Worm (Caenorhabditis elegans) whole organism, young adult: ENCODE measurements around the gene Y49F6B.13.

Experiments
- B0019.2 ChIP-seq: fragments of 200-800 bp; sonication (Bioruptor generic); conservative IDR thresholded peaks from 2 replicates; pipeline ENCODE4 v1.3.6; 2022; ENCODE audit warnings: missing genetic modification reagents, missing genetic modification characterization, missing compliant biosample characterization
- B0336.3 ChIP-seq: fragments of 200-800 bp; sonication (Bioruptor generic); IDR thresholded peaks from 2 replicates; pipeline ENCODE4 v1.3.6; 2022; ENCODE audit warnings: missing genetic modification characterization, missing compliant biosample characterization
- C17E4.6 ChIP-seq: fragments of 200-800 bp; sonication (Bioruptor generic); IDR thresholded peaks from 2 replicates; pipeline ENCODE4 v1.3.6; 2022; ENCODE audit warnings: missing genetic modification reagents, missing genetic modification characterization, missing compliant biosample characterization
- D2030.7 ChIP-seq: fragments of 200-800 bp; sonication (Bioruptor generic); IDR thresholded peaks from 2 replicates; pipeline ENCODE4 v1.3.6; 2022; ENCODE audit warnings: missing genetic modification reagents, missing genetic modification characterization, missing compliant biosample characterization
- F39B2.1 ChIP-seq: fragments of 200-800 bp; sonication (Bioruptor generic); IDR thresholded peaks from 2 replicates; pipeline ENCODE4 v1.3.6; 2022; ENCODE audit warnings: missing genetic modification reagents, missing genetic modification characterization, missing compliant biosample characterization
- K12H6.12 ChIP-seq: fragments of 200-800 bp; sonication (Bioruptor generic); optimal IDR thresholded peaks from 2 replicates; lab custom pipeline; 2018; ENCODE audit warnings: mild to moderate bottlenecking, missing genetic modification characterization, missing compliant biosample characterization
- Y53F4B.3 ChIP-seq: fragments of 200-800 bp; sonication (Bioruptor generic); IDR thresholded peaks from 2 replicates; pipeline ENCODE4 v1.3.6; 2022; ENCODE audit warnings: missing genetic modification reagents, missing genetic modification characterization, missing compliant biosample characterization
- Y53G8AR.9 ChIP-seq: fragments of 200-800 bp; sonication (Bioruptor generic); conservative IDR thresholded peaks from 2 replicates; pipeline ENCODE4 v1.3.6; 2022; ENCODE audit warnings: missing genetic modification reagents, missing genetic modification characterization, missing compliant biosample characterization
- Y67H2A.10 ChIP-seq: fragments of 200-800 bp; sonication (Bioruptor generic); conservative IDR thresholded peaks from 2 replicates; pipeline ENCODE4 v1.3.6; 2022; ENCODE audit warnings: missing genetic modification reagents, missing genetic modification characterization, missing compliant biosample characterization
- Y79H2A.3 ChIP-seq: fragments of 200-800 bp; sonication (Bioruptor generic); conservative IDR thresholded peaks from 2 replicates; pipeline ENCODE4 v1.3.6; 2022; ENCODE audit warnings: missing genetic modification reagents, missing genetic modification characterization, missing compliant biosample characterization
- akir-1 ChIP-seq: fragments of 200-800 bp; sonication (Bioruptor generic); optimal IDR thresholded peaks from 2 replicates; lab custom pipeline; 2018; ENCODE audit warnings: mild to moderate bottlenecking, missing genetic modification characterization, moderate library complexity, missing compliant biosample characterization
- aptf-2 ChIP-seq: fragments of 200-800 bp; sonication (Bioruptor generic); conservative IDR thresholded peaks from 2 replicates; pipeline ENCODE4 v1.3.6; 2022; ENCODE audit warnings: missing genetic modification reagents, missing genetic modification characterization, missing compliant biosample characterization
- aptf-3 ChIP-seq: fragments of 200-800 bp; sonication (Bioruptor generic); IDR thresholded peaks from 2 replicates; pipeline ENCODE4 v1.3.6; 2022; ENCODE audit warnings: missing genetic modification characterization, missing compliant biosample characterization
- attf-6 ChIP-seq: fragments of 200-800 bp; sonication (Bioruptor generic); IDR thresholded peaks from 2 replicates; pipeline ENCODE4 v1.3.6; 2022; ENCODE audit warnings: missing genetic modification reagents, missing genetic modification characterization, missing compliant biosample characterization
- bed-2 ChIP-seq: fragments of 200-800 bp; sonication (Bioruptor generic); IDR thresholded peaks from 2 replicates; pipeline ENCODE4 v1.3.6; 2022; ENCODE audit warnings: missing genetic modification reagents, missing genetic modification characterization, missing compliant biosample characterization
- cebp-1 ChIP-seq, 2 experiments: fragments of 200-800 bp in 1 of 2; sonication (Bioruptor generic) in 1 of 2; sonication (generic microtip) in 1 of 2; IDR thresholded peaks in 1 of 2; optimal IDR thresholded peaks in 1 of 2; 2 replicates each; pipeline versions ENCODE4 v1.3.6 to Lab custom; 2017 to 2022; ENCODE audit warnings: missing compliant biosample characterization in 2 of 2, missing genetic modification characterization in 2 of 2, mild to moderate bottlenecking in 1 of 2, missing genetic modification reagents in 1 of 2, moderate library complexity in 1 of 2
- chd-7 ChIP-seq: sonication (generic microtip); optimal IDR thresholded peaks from 2 replicates; lab custom pipeline; 2016; ENCODE audit warnings: mild to moderate bottlenecking, missing genetic modification characterization, moderate library complexity, missing compliant biosample characterization
- dpff-1 ChIP-seq: sonication (generic microtip); optimal IDR thresholded peaks from 2 replicates; lab custom pipeline; 2017; ENCODE audit warnings: mild to moderate bottlenecking, missing genetic modification characterization, missing compliant biosample characterization
- efl-1 ChIP-seq: fragments of 150-350 bp; optimal IDR thresholded peaks from 2 replicates; lab custom pipeline; 2014; ENCODE audit warnings: missing biosample characterization, missing genetic modification reagents, missing genetic modification characterization
- egl-18 ChIP-seq: fragments of 200-800 bp; sonication (Bioruptor generic); IDR thresholded peaks from 2 replicates; pipeline ENCODE4 v1.3.6; 2022; ENCODE audit warnings: missing genetic modification reagents, missing genetic modification characterization, missing compliant biosample characterization
- gei-17 ChIP-seq: fragments of 200-800 bp; sonication (Bioruptor generic); optimal IDR thresholded peaks from 2 replicates; lab custom pipeline; 2018; ENCODE audit warnings: mild to moderate bottlenecking, missing genetic modification characterization, missing compliant biosample characterization
- hlh-12 ChIP-seq: sonication (generic microtip); optimal IDR thresholded peaks from 2 replicates; lab custom pipeline; 2016; ENCODE audit warnings: missing genetic modification characterization, missing compliant biosample characterization
- hmg-1.2 ChIP-seq: fragments of 200-800 bp; sonication (Bioruptor generic); IDR thresholded peaks from 2 replicates; pipeline ENCODE4 v1.3.6; 2022; ENCODE audit warnings: missing genetic modification reagents, missing genetic modification characterization, missing compliant biosample characterization
- lag-1 ChIP-seq: fragments of 200-800 bp; sonication (Bioruptor generic); IDR thresholded peaks from 2 replicates; pipeline ENCODE4 v1.3.6; 2022; ENCODE audit warnings: missing genetic modification reagents, missing genetic modification characterization, missing compliant biosample characterization
- let-526 ChIP-seq: fragments of 200-800 bp; sonication (Bioruptor generic); IDR thresholded peaks from 2 replicates; pipeline ENCODE4 v1.3.6; 2022; ENCODE audit warnings: missing genetic modification reagents, missing genetic modification characterization, missing compliant biosample characterization
- let-607 ChIP-seq, 2 experiments: fragments of 200-800 bp in 1 of 2; sonication (Bioruptor generic) in 1 of 2; sonication (generic microtip) in 1 of 2; optimal IDR thresholded peaks; 2 replicates each; lab custom pipeline; 2016 to 2018; ENCODE audit warnings: mild to moderate bottlenecking in 2 of 2, missing compliant biosample characterization in 2 of 2, missing genetic modification characterization in 2 of 2, moderate library complexity in 2 of 2, missing genotype in 1 of 2
- lin-35 ChIP-seq, 3 experiments: fragments of 150-350 bp in 2 of 3; sonication (generic microtip) in 1 of 3; optimal IDR thresholded peaks; 2 replicates each; lab custom pipeline; 2014 to 2018; ENCODE audit warnings: missing biosample characterization in 3 of 3, missing genetic modification characterization in 3 of 3, missing genetic modification reagents in 3 of 3
- lir-1 ChIP-seq: fragments of 200-800 bp; sonication (Bioruptor generic); conservative IDR thresholded peaks from 2 replicates; pipeline ENCODE4 v1.3.6; 2022; ENCODE audit warnings: missing genetic modification reagents, missing genetic modification characterization, missing compliant biosample characterization
- lsl-1 ChIP-seq: fragments of 200-800 bp; sonication (Bioruptor generic); optimal IDR thresholded peaks from 2 replicates; lab custom pipeline; 2018; ENCODE audit warnings: mild to moderate bottlenecking, missing genetic modification characterization, moderate library complexity, missing compliant biosample characterization
- nfyb-1 ChIP-seq: fragments of 200-800 bp; sonication (Bioruptor generic); IDR thresholded peaks from 2 replicates; pipeline ENCODE4 v1.3.6; 2022; ENCODE audit warnings: missing genetic modification reagents, missing genetic modification characterization, missing compliant biosample characterization
- nhr-179 ChIP-seq: sonication (generic microtip); optimal IDR thresholded peaks from 2 replicates; lab custom pipeline; 2016; ENCODE audit warnings: mild to moderate bottlenecking, missing genetic modification characterization, missing compliant biosample characterization
- pbrm-1 ChIP-seq: fragments of 200-800 bp; sonication (Bioruptor generic); IDR thresholded peaks from 2 replicates; pipeline ENCODE4 v1.3.6; 2022; ENCODE audit warnings: missing genetic modification reagents, missing genetic modification characterization, missing compliant biosample characterization
- snpc-1.1 ChIP-seq: sonication (generic microtip); optimal IDR thresholded peaks from 2 replicates; lab custom pipeline; 2017; ENCODE audit warnings: missing genetic modification characterization, mild to moderate bottlenecking, missing compliant biosample characterization, antibody characterized with exemption, moderate library complexity, missing genotype, missing genetic modification reagents; ENCODE audit not compliant: insufficient read depth

Gene Y49F6B.13

DNA sequence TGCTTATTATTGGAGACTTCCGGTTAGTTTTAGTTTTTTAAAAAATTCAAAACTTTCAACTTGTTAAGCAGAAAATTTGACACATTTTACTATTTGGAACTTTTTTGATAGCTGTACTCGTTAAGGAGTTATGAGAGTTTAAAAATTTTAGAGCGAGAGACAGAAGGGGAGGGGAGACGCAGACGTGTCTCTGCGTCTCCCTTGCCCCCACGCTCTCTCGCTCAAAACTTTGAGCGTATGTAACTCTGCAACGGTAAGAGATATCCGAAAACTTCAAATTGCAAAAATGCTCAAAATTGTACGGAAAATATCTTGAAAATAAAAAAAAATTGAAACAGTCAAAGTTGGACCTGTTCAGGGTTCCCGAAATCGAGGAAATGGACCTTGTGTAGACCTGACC lies 44.7 kb upstream of the Y49F6B.13 start:
- peak; percentile 90 for TF ChIP-seq hmg-1.2 (GFP tag; lab: Robert Waterston, UW)
- no peak for TF ChIP-seq chd-7 (tag; lab: Kevin White, UChicago)
- no peak for TF ChIP-seq lir-1
- TF ChIP-seq lsl-1 (GFP tag; lab: Kevin White, UChicago) = no peak
- TF ChIP-seq egl-18 (GFP tag; lab: Robert Waterston, UW) = no peak
- no peak for TF ChIP-seq B0019.2
- no peak for TF ChIP-seq B0336.3 (GFP tag; lab: Robert Waterston, UW)
- no peak for TF ChIP-seq let-607 (tag; optimal IDR thresholded peaks at IDR 0.05; lab: Kevin White, UChicago)
- TF ChIP-seq, all 124 proteins: peak for 1

ce11 chrII:3515384-3516053 lies 44.0 kb upstream of the Y49F6B.13 start, which contains the start of the genes Y49F6B.14 and clec-125:
TSS of gene Y49F6B.14 (minus strand) at chrII:3515484.
TSS of gene clec-125 (plus strand) at chrII:3516003.
- TF ChIP-seq hmg-1.2 (GFP tag; lab: Robert Waterston, UW) (peak; percentile 75), Y53G8AR.9 (GFP tag; lab: Robert Waterston, UW) (no peak)

ce11 chrII:3514631-3515030 lies 43.1 kb upstream of the Y49F6B.13 start, which contains the start of gene srz-5:
TSS of gene srz-5 (minus strand) at chrII:3514731.
- TF ChIP-seq dpff-1 (tag; lab: Kevin White, UChicago) = no peak
- no peak for TF ChIP-seq C17E4.6 (GFP tag; lab: Robert Waterston, UW)
- TF ChIP-seq nhr-179 = no peak

ce11 chrII:3512240-3512639 lies 40.7 kb upstream of the Y49F6B.13 start, which contains the start of gene Y49F6B.19:
TSS of gene Y49F6B.19 (minus strand) at chrII:3512340.
- TF ChIP-seq D2030.7 (no peak), lin-35 (GFP tag; optimal IDR thresholded peaks at IDR 0.05; lab: Kevin White, UChicago) (no peak), let-607 (tag; optimal IDR thresholded peaks at IDR 0.05; lab: Kevin White, UChicago) (no peak), Y67H2A.10 (GFP tag; lab: Robert Waterston, UW) (no peak), akir-1 (GFP tag; lab: Kevin White, UChicago) (no peak), efl-1 (GFP tag; lab: Kevin White, UChicago) (no peak), lag-1 (GFP tag; lab: Robert Waterston, UW) (no peak), Y79H2A.3 (GFP tag; lab: Robert Waterston, UW) (no peak), let-526 (no peak), cebp-1 (GFP tag; IDR thresholded peaks at IDR 0.05; lab: Robert Waterston, UW) (no peak), cebp-1 (tag; optimal IDR thresholded peaks at IDR 0.05; lab: Kevin White, UChicago) (no peak), hlh-12 (tag; lab: Kevin White, UChicago) (no peak), snpc-1.1 (tag; lab: Kevin White, UChicago) (no peak), bed-2 (GFP tag; lab: Robert Waterston, UW) (no peak)

DNA sequence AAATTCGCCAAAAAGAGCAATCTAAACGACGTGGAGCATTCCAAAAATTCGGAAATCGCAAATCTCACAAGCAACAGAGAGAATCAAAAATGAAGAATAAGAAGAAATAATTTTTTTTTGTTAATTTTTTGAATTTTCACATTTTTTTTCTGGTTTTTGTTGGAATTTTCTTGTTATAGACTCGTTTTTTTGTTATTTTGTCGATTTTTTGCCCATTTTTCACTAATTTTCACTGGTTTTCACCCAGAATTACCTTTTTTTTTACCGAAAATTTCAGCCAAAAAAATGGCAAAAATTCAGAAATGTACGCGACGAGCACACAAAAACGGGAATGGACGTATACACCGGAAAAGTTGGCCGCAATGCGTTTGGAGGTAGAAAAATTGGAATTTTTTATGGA lies 33.2 kb upstream of the Y49F6B.13 start, which contains the start of gene cyh-1:
Gene cyh-1, plus strand, starts transcription at position 301 of the 400 bp plus-strand sequence.
- TF ChIP-seq attf-6 (GFP tag; lab: Robert Waterston, UW) = no peak
- no peak for TF ChIP-seq Y53F4B.3 (GFP tag; lab: Robert Waterston, UW)
- no peak for TF ChIP-seq nfyb-1 (GFP tag; lab: Robert Waterston, UW)
- TF ChIP-seq chd-7 (tag; lab: Kevin White, UChicago) = no peak
- no peak for TF ChIP-seq gei-17
- TF ChIP-seq aptf-3 (GFP tag; lab: Robert Waterston, UW) = no peak
- TF ChIP-seq D2030.7 = no peak
- TF ChIP-seq B0019.2 = no peak
- TF ChIP-seq F39B2.1 = no peak
- no peak for TF ChIP-seq pbrm-1
- no peak for TF ChIP-seq K12H6.12 (tag; lab: Kevin White, UChicago)
- TF ChIP-seq aptf-2 = no peak
